Fruit fly (Drosophila melanogaster) whole organism, wandering third instar larva: ENCODE data around the gene NijA.

Experiments
- Abd-B ChIP-seq: fragments of >200 bp; optimal IDR thresholded peaks from 2 replicates; lab custom pipeline; 2017; ENCODE audit warnings: missing biosample characterization, missing genetic modification characterization
- CG32264 ChIP-seq: fragments of 200-800 bp; sonication (Bioruptor generic); optimal IDR thresholded peaks from 2 replicates; lab custom pipeline; 2016; ENCODE audit warnings: missing biosample characterization, missing genetic modification characterization
- CG9705 ChIP-seq: fragments of 200-800 bp; sonication (Bioruptor generic); optimal IDR thresholded peaks from 2 replicates; lab custom pipeline; 2018; ENCODE audit warnings: missing biosample characterization, mild to moderate bottlenecking, missing genetic modification characterization
- CrebA ChIP-seq: fragments of 200-800 bp; sonication (Bioruptor generic); optimal IDR thresholded peaks from 2 replicates; lab custom pipeline; 2016; ENCODE audit warnings: missing biosample characterization, mild to moderate bottlenecking, missing genetic modification characterization, borderline replicate concordance
- Dfd ChIP-seq: fragments of >200 bp; optimal IDR thresholded peaks from 2 replicates; lab custom pipeline; 2017; ENCODE audit warnings: missing biosample characterization, missing genetic modification characterization
- Dif ChIP-seq: fragments of 200-275, 200-300 bp; sonication (Bioruptor generic); optimal IDR thresholded peaks from 2 replicates; lab custom pipeline; 2018; ENCODE audit warnings: missing biosample characterization, missing genetic modification characterization; ENCODE audit not compliant: partially characterized antibody
- GATAd ChIP-seq: sonication (Bioruptor generic); optimal IDR thresholded peaks from 2 replicates; lab custom pipeline; 2016; ENCODE audit warnings: missing biosample characterization, missing genetic modification characterization
- HLH106 ChIP-seq: fragments of 200-800 bp; optimal IDR thresholded peaks from 3 replicates; lab custom pipeline; 2019; ENCODE audit warnings: missing biosample characterization, mild to moderate bottlenecking, missing genetic modification characterization, moderate library complexity
- Hnf4 ChIP-seq: fragments of 200-800 bp; sonication (Bioruptor generic); optimal IDR thresholded peaks from 2 replicates; lab custom pipeline; 2016; ENCODE audit warnings: missing biosample characterization, mild to moderate bottlenecking, missing genetic modification characterization
- Hr78 ChIP-seq: fragments of >200 bp; optimal IDR thresholded peaks from 2 replicates; lab custom pipeline; 2017; ENCODE audit warnings: missing biosample characterization, missing genetic modification characterization
- Hr83 ChIP-seq: fragments of 200-300 bp; sonication (Bioruptor generic); optimal IDR thresholded peaks from 2 replicates; lab custom pipeline; 2016; ENCODE audit warnings: missing biosample characterization, mild to moderate bottlenecking, missing genetic modification characterization, moderate library complexity; ENCODE audit not compliant: poor library complexity, severe bottlenecking
- Jra ChIP-seq: sonication (Bioruptor generic); optimal IDR thresholded peaks from 2 replicates; lab custom pipeline; 2016; ENCODE audit warnings: missing biosample characterization, missing genetic modification characterization
- Mio ChIP-seq: sonication (Bioruptor generic); optimal IDR thresholded peaks from 2 replicates; lab custom pipeline; 2016; ENCODE audit warnings: missing biosample characterization, missing genetic modification characterization
- Myc ChIP-seq: fragments of >200 bp; optimal IDR thresholded peaks from 2 replicates; lab custom pipeline; 2017
- N ChIP-seq: fragments of >200 bp; optimal IDR thresholded peaks from 2 replicates; lab custom pipeline; 2018; ENCODE audit warnings: missing biosample characterization, missing external identifiers, missing genetic modification characterization
- OdsH ChIP-seq: fragments of 200-800 bp; sonication (Bioruptor generic); optimal IDR thresholded peaks from 2 replicates; lab custom pipeline; 2016; ENCODE audit warnings: missing biosample characterization, mild to moderate bottlenecking, missing genetic modification characterization
- Rel ChIP-seq, 2 experiments: fragments of 200-800 bp; sonication (Bioruptor generic) in 1 of 2; optimal IDR thresholded peaks; 2 replicates in 1 of 2; 3 replicates in 1 of 2; lab custom pipeline; 2016 to 2019; ENCODE audit warnings: mild to moderate bottlenecking in 2 of 2, missing biosample characterization in 2 of 2, missing genetic modification characterization in 2 of 2, moderate library complexity in 1 of 2
- Sp1 ChIP-seq: fragments of 200-800 bp; sonication (Bioruptor generic); optimal IDR thresholded peaks from 3 replicates; lab custom pipeline; 2019; ENCODE audit warnings: missing biosample characterization, mild to moderate bottlenecking, missing genetic modification characterization, moderate library complexity
- Vsx2 ChIP-seq: fragments of 200-300, 225-300 bp; sonication (Bioruptor generic); optimal IDR thresholded peaks from 2 replicates; lab custom pipeline; 2018; ENCODE audit warnings: missing biosample characterization, missing genetic modification characterization; ENCODE audit not compliant: partially characterized antibody
- br ChIP-seq: fragments of 200-800 bp; sonication (Bioruptor generic); optimal IDR thresholded peaks from 2 replicates; lab custom pipeline; 2016; ENCODE audit warnings: missing biosample characterization, missing genetic modification characterization
- brk ChIP-seq: fragments of 200-800 bp; sonication (Bioruptor generic); optimal IDR thresholded peaks from 2 replicates; lab custom pipeline; 2016; ENCODE audit warnings: missing biosample characterization, mild to moderate bottlenecking, missing genetic modification characterization
- dl ChIP-seq, 2 experiments: fragments of 175-275, 200-275 bp in 1 of 2; fragments of 200-275 bp in 1 of 2; sonication (Bioruptor generic); optimal IDR thresholded peaks; lab custom pipeline; 2018; ENCODE audit warnings: mild to moderate bottlenecking in 2 of 2, missing biosample characterization in 2 of 2, missing genetic modification characterization in 2 of 2, moderate library complexity in 2 of 2; ENCODE audit not compliant: partially characterized antibody in 2 of 2, insufficient read depth in 1 of 2
- dmrt93B ChIP-seq: fragments of 200-800 bp; sonication (Bioruptor generic); optimal IDR thresholded peaks from 2 replicates; lab custom pipeline; 2018; ENCODE audit warnings: missing biosample characterization, mild to moderate bottlenecking, missing genetic modification characterization
- dsf ChIP-seq: sonication (Bioruptor generic); optimal IDR thresholded peaks from 2 replicates; lab custom pipeline; 2016; ENCODE audit warnings: missing biosample characterization, missing genetic modification characterization, borderline replicate concordance
- ey ChIP-seq: fragments of 200-800 bp; sonication (Bioruptor generic); optimal IDR thresholded peaks from 2 replicates; lab custom pipeline; 2016; ENCODE audit warnings: missing biosample characterization, missing genetic modification characterization
- foxo ChIP-seq, 2 experiments: fragments of 200-800 bp; sonication (Bioruptor generic); optimal IDR thresholded peaks; 2 replicates in 1 of 2; 3 replicates in 1 of 2; lab custom pipeline; 2016 to 2017; ENCODE audit warnings: missing biosample characterization in 2 of 2, missing genetic modification characterization in 2 of 2
- fru ChIP-seq: fragments of 200-800 bp; sonication (Bioruptor generic); optimal IDR thresholded peaks from 3 replicates; lab custom pipeline; 2016; ENCODE audit warnings: missing biosample characterization, mild to moderate bottlenecking, missing genetic modification characterization
- h ChIP-seq: fragments of 200-800 bp; sonication (Bioruptor generic); optimal IDR thresholded peaks from 3 replicates; lab custom pipeline; 2016; ENCODE audit warnings: missing biosample characterization, mild to moderate bottlenecking, missing genetic modification characterization
- jim ChIP-seq: fragments of 175-275, 200-325 bp; sonication (Bioruptor generic); optimal IDR thresholded peaks from 2 replicates; lab custom pipeline; 2016; ENCODE audit warnings: missing biosample characterization, mild to moderate bottlenecking, missing genetic modification characterization
- lola ChIP-seq: fragments of >200 bp; optimal IDR thresholded peaks from 2 replicates; lab custom pipeline; 2017; ENCODE audit warnings: missing biosample characterization, missing genetic modification characterization
- pan ChIP-seq: fragments of >200 bp; optimal IDR thresholded peaks from 2 replicates; lab custom pipeline; 2017
- psq ChIP-seq: fragments of 200-800 bp; sonication (Bioruptor generic); optimal IDR thresholded peaks from 3 replicates; lab custom pipeline; 2017; ENCODE audit warnings: missing biosample characterization, mild to moderate bottlenecking, missing genetic modification characterization, moderate library complexity
- rgr ChIP-seq: fragments of 200-800 bp; sonication (Bioruptor generic); optimal IDR thresholded peaks from 3 replicates; lab custom pipeline; 2016; ENCODE audit warnings: missing biosample characterization, mild to moderate bottlenecking, missing genetic modification characterization
- sage ChIP-seq: fragments of 200-800 bp; sonication (Bioruptor generic); optimal IDR thresholded peaks from 2 replicates; lab custom pipeline; 2016; ENCODE audit warnings: missing biosample characterization, mild to moderate bottlenecking, missing genetic modification characterization
- sv ChIP-seq: fragments of 200-800 bp; sonication (Bioruptor generic); optimal IDR thresholded peaks from 3 replicates; lab custom pipeline; 2016; ENCODE audit warnings: missing biosample characterization, missing genetic modification characterization
- tai ChIP-seq: sonication (Bioruptor generic); optimal IDR thresholded peaks from 2 replicates; lab custom pipeline; 2016; ENCODE audit warnings: missing biosample characterization, missing genetic modification characterization
- usp ChIP-seq: fragments of >200 bp; optimal IDR thresholded peaks from 2 replicates; lab custom pipeline; 2017; ENCODE audit warnings: missing biosample characterization, missing genetic modification characterization
- woc ChIP-seq: sonication (Bioruptor generic); optimal IDR thresholded peaks from 2 replicates; lab custom pipeline; 2016; ENCODE audit warnings: missing biosample characterization, mild to moderate bottlenecking, missing genetic modification characterization

Gene NijA

dm6 chr3L:10738347-10739108 lies 41.9 kb upstream of the NijA start (continued):
- TF ChIP-seq brk (GFP tag; lab: Kevin White, UChicago) (no peak), dsf (no peak), GATAd (no peak), CrebA (GFP tag; lab: Kevin White, UChicago) (no peak), woc (GFP tag; lab: Kevin White, UChicago) (peak; percentile 70), psq (GFP tag; lab: Kevin White, UChicago) (peak; percentile 71)

dm6 chr3L:10737123-10737709 lies 40.5 kb upstream of the NijA start:
- TF ChIP-seq br = no peak
- no peak for TF ChIP-seq dsf
- no peak for TF ChIP-seq Mio (GFP tag; lab: Kevin White, UChicago)
- no peak for TF ChIP-seq jim (GFP tag; lab: Kevin White, UChicago)
- TF ChIP-seq GATAd = no peak
- TF ChIP-seq brk (GFP tag; lab: Kevin White, UChicago) = peak; percentile 41
- no peak for TF ChIP-seq woc (GFP tag; lab: Kevin White, UChicago)
- TF ChIP-seq tai (GFP tag; lab: Kevin White, UChicago) = peak; percentile 21
- no peak for TF ChIP-seq Myc (lab: Kevin White, UChicago)
- TF ChIP-seq ey (GFP tag; lab: Kevin White, UChicago) = no peak
- TF ChIP-seq OdsH (GFP tag; lab: Kevin White, UChicago) = peak; percentile 15
- no peak for TF ChIP-seq pan
- peak; percentile 36 for TF ChIP-seq N (GFP tag; lab: Kevin White, UChicago)
- TF ChIP-seq Abd-B (GFP tag; lab: Kevin White, UChicago) = no peak
- TF ChIP-seq usp = no peak
- peak; percentile 45 for TF ChIP-seq Jra
- TF ChIP-seq Hnf4 (GFP tag; lab: Kevin White, UChicago) = peak; percentile 72
- no peak for TF ChIP-seq Hr78
- peak; percentile 80 for TF ChIP-seq Vsx2 (GFP tag; lab: Kevin White, UChicago)
- TF ChIP-seq Sp1 = peak; percentile 45
- TF ChIP-seq CG32264 (GFP tag; lab: Kevin White, UChicago) = no peak
- no peak for TF ChIP-seq HLH106
- TF ChIP-seq Hr83 (GFP tag; lab: Kevin White, UChicago) = no peak
- no peak for TF ChIP-seq dmrt93B (GFP tag; lab: Kevin White, UChicago)
- no peak for TF ChIP-seq lola (GFP tag; lab: Kevin White, UChicago)
- no peak for TF ChIP-seq Dfd (GFP tag; lab: Kevin White, UChicago)
- peak; percentile 54 for TF ChIP-seq h (GFP tag; lab: Kevin White, UChicago)
- TF ChIP-seq Rel (GFP tag; optimal IDR thresholded peaks at IDR 0.05; lab: Kevin White, UChicago) = no peak
- TF ChIP-seq Rel (tag; optimal IDR thresholded peaks at IDR 0.05; lab: Kevin White, UChicago) = peak; percentile 73
- no peak for TF ChIP-seq Dif (GFP tag; lab: Kevin White, UChicago)
- TF ChIP-seq foxo (GFP tag; optimal IDR thresholded peaks at IDR 0.05; lab: Kevin White, UChicago) = no peak
- TF ChIP-seq sage (GFP tag; lab: Kevin White, UChicago) = no peak
- TF ChIP-seq psq (GFP tag; lab: Kevin White, UChicago) = peak; percentile 83
- TF ChIP-seq rgr (GFP tag; lab: Kevin White, UChicago) = peak; percentile 41
- peak; percentile 45 to 64 for TF ChIP-seq dl (GFP tag; optimal IDR thresholded peaks at IDR 0.05; lab: Kevin White, UChicago; ENCODE audit: insufficient read depth in 1 of 2, partially characterized antibody in 2 of 2)
- TF ChIP-seq CrebA (GFP tag; lab: Kevin White, UChicago) = peak; percentile 72
- TF ChIP-seq sv = no peak
- no peak for TF ChIP-seq CG9705 (GFP tag; lab: Kevin White, UChicago)
- TF ChIP-seq fru (GFP tag; lab: Kevin White, UChicago) = peak; percentile 93
- TF ChIP-seq, all 38 proteins: peak for 15
